Fruit fly (Drosophila melanogaster): Measurements from ENCODE around the gene btsz.

btsz gene

dm6 chr3R:14763487-14763886 is 111.8 kb downstream of the btsz start (continued):
- TF ChIP-seq ara (GFP tag; IDR thresholded peaks at IDR 0.05), result 0 out of 2 replicates have a peak, but pooled peaks have one; percentile 11
- peak in 1 of 2 experiments; percentile 16 for TF ChIP-seq Pdp1 (GFP tag; optimal IDR thresholded peaks at IDR 0.05)
- TF ChIP-seq tx (GFP tag; optimal IDR thresholded peaks at IDR 0.05), result no peak
- no peak for TF ChIP-seq CG2202 (tag; optimal IDR thresholded peaks at IDR 0.05)
- no peak for TF ChIP-seq al (GFP tag; IDR thresholded peaks at IDR 0.05)
- no peak for TF ChIP-seq Oaz (GFP tag; IDR thresholded peaks at IDR 0.05)
- TF ChIP-seq so (GFP tag; IDR thresholded peaks at IDR 0.05), result no peak
- TF ChIP-seq pan (optimal IDR thresholded peaks at IDR 0.05), result no peak
- peak in 1 of 2 experiments; percentile 32 for TF ChIP-seq pan (GFP tag; optimal IDR thresholded peaks at IDR 0.05 in 1 of 2, IDR thresholded peaks at IDR 0.05 in 1 of 2)
- TF ChIP-seq Ada2b (GFP tag; IDR thresholded peaks at IDR 0.05), result no peak
- TF ChIP-seq CG18619 (GFP tag; optimal IDR thresholded peaks at IDR 0.05), result no peak
- TF ChIP-seq CG13123 (GFP tag; optimal IDR thresholded peaks at IDR 0.05), result no peak
- TF ChIP-seq Hmx (GFP tag; optimal IDR thresholded peaks at IDR 0.05), result no peak
- TF ChIP-seq sd (tag; optimal IDR thresholded peaks at IDR 0.05), result peak; percentile 83
- TF ChIP-seq CG11696 (GFP tag; IDR thresholded peaks at IDR 0.05), result no peak
- peak; percentile 32 for TF ChIP-seq nau (GFP tag; optimal IDR thresholded peaks at IDR 0.05)

dm6 chr3R:14761060-14761459 is 114.2 kb downstream of the btsz start:
- peak in 1 of 2 experiments; percentile 18 for TF ChIP-seq Hr51 (GFP tag; optimal IDR thresholded peaks at IDR 0.05)
- TF ChIP-seq CG2712 (tag; optimal IDR thresholded peaks at IDR 0.05), result no peak
- no peak for TF ChIP-seq Dfd (GFP tag; optimal IDR thresholded peaks at IDR 0.05)
- peak; percentile 3 for TF ChIP-seq CG11504 (tag; optimal IDR thresholded peaks at IDR 0.05)
- TF ChIP-seq Fer1 (GFP tag; optimal IDR thresholded peaks at IDR 0.05), result no peak
- no peak for TF ChIP-seq Lhr (GFP tag; optimal IDR thresholded peaks at IDR 0.05)
- TF ChIP-seq her (GFP tag; optimal IDR thresholded peaks at IDR 0.05), result no peak
- peak; percentile 26 for TF ChIP-seq sens (GFP tag)
- no peak for TF ChIP-seq CG11247 (GFP tag; IDR thresholded peaks at IDR 0.05)
- peak; percentile 4 for TF ChIP-seq gem (tag; optimal IDR thresholded peaks at IDR 0.05)
- peak; percentile 9 for TF ChIP-seq Oli (tag; optimal IDR thresholded peaks at IDR 0.05)
- TF ChIP-seq Dbx (GFP tag; IDR thresholded peaks at IDR 0.05), result no peak
- peak; percentile 28 for TF ChIP-seq Sox102F (GFP tag; optimal IDR thresholded peaks at IDR 0.05)
- TF ChIP-seq CG1603 (tag; optimal IDR thresholded peaks at IDR 0.05), result peak; percentile 10
- no peak for TF ChIP-seq sug (tag; optimal IDR thresholded peaks at IDR 0.05)
- TF ChIP-seq CG6813 (GFP tag; optimal IDR thresholded peaks at IDR 0.05), result no peak
- no peak for TF ChIP-seq CG10959 (GFP tag; IDR thresholded peaks at IDR 0.05)
- TF ChIP-seq CG10321 (GFP tag; IDR thresholded peaks at IDR 0.05), result no peak
- TF ChIP-seq CG4424 (GFP tag; optimal IDR thresholded peaks at IDR 0.05), result no peak
- TF ChIP-seq tgo (GFP tag; IDR thresholded peaks at IDR 0.05), result no peak
- no peak for TF ChIP-seq CG9817 (tag; optimal IDR thresholded peaks at IDR 0.05)
- TF ChIP-seq Drgx (GFP tag; IDR thresholded peaks at IDR 0.05), result peak; percentile 37
- no peak for TF ChIP-seq h (optimal IDR thresholded peaks at IDR 0.05)
- TF ChIP-seq ci (GFP tag; IDR thresholded peaks at IDR 0.05), result no peak

DNA sequence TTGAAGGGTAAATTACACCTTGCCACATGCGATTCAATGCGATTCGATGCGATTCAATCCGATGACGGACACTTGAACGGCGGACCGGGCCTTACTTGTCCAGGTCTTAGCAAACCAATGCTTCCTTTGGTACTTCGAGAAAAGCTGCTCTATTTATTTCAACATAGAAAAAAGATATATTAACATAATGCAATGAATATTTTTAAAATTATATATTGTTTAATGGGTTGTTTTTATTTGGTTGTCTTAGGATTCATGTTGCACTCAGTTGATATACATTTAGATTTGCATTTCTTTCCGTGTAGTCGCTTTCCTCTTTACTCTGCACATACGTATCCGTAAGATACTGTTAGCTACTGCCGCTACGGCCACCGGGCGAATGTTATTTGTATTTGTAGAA is 117.0 kb downstream of the btsz start:
- TF ChIP-seq CG18764 (GFP tag; optimal IDR thresholded peaks at IDR 0.05) (no peak), Poxn (GFP tag; IDR thresholded peaks at IDR 0.05) (no peak), CG1647 (GFP tag; optimal IDR thresholded peaks at IDR 0.05) (no peak), Sox100B (GFP tag; optimal IDR thresholded peaks at IDR 0.05) (no peak), CG6689 (GFP tag; IDR thresholded peaks at IDR 0.05) (0 out of 2 replicates have a peak, but pooled peaks have one; percentile 11), ttk (GFP tag; IDR thresholded peaks at IDR 0.05) (no peak), Drgx (GFP tag; IDR thresholded peaks at IDR 0.05) (peak; percentile 64; the same call in 1 of the 2 replicates), CG31365 (tag; optimal IDR thresholded peaks at IDR 0.05) (no peak), CG3995 (GFP tag; optimal IDR thresholded peaks at IDR 0.05) (no peak), CG1024 (GFP tag; IDR thresholded peaks at IDR 0.05) (no peak), CG17612 (GFP tag; IDR thresholded peaks at IDR 0.05) (no peak)
